Worm (Caenorhabditis elegans) whole organism, L4/young adult: ENCODE data around the gene ric-3.

ENCODE experiments used
- W03F9.2 ChIP-seq: fragments of 150-350 bp; optimal IDR thresholded peaks from 2 replicates; lab custom pipeline; 2014; ENCODE audit warnings: missing biosample characterization, missing genetic modification characterization
- him-1 ChIP-seq: sonication (generic microtip); optimal IDR thresholded peaks from 2 replicates; lab custom pipeline; 2016; ENCODE audit warnings: missing genotype, missing genetic modification reagents, missing genetic modification characterization, missing compliant biosample characterization

- no peak for TF ChIP-seq W03F9.2 (tag; lab: Kevin White, UChicago)
- no peak for TF ChIP-seq him-1 (tag; lab: Kevin White, UChicago)
Observed at ce11 chrIV:7791821-7792446, 26.1 kb upstream of the ric-3 start, which contains the start of gene C33H5.13.
